Worm (Caenorhabditis elegans) whole organism, L4/young adult: Measurements from ENCODE around the gene F11C1.10.

Experiments used
- W03F9.2 ChIP-seq: fragments of 150-350 bp; optimal IDR thresholded peaks from 2 replicates; lab custom pipeline; 2014; ENCODE audit warnings: missing biosample characterization, missing genetic modification characterization
- dao-5 ChIP-seq: sonication (generic microtip); optimal IDR thresholded peaks from 2 replicates; lab custom pipeline; 2016; ENCODE audit warnings: missing genotype, missing genetic modification characterization, moderate library complexity, missing compliant biosample characterization

ce11 chrX:13011897-13012296 lies 35.0 kb downstream of the F11C1.10 start:
- no peak for TF ChIP-seq dao-5 (tag; lab: Kevin White, UChicago)
- no peak for TF ChIP-seq W03F9.2 (tag; lab: Kevin White, UChicago)
